Worm (Caenorhabditis elegans) whole organism, young adult: ENCODE data around the gene F47B8.2.

Source experiments
- B0261.1 ChIP-seq: sonication (generic microtip); optimal IDR thresholded peaks from 2 replicates; lab custom pipeline; 2016; ENCODE audit warnings: mild to moderate bottlenecking, missing genetic modification characterization, moderate library complexity, missing compliant biosample characterization
- D2030.7 ChIP-seq: fragments of 200-800 bp; sonication (Bioruptor generic); IDR thresholded peaks from 2 replicates; pipeline ENCODE4 v1.3.6; 2022; ENCODE audit warnings: missing genetic modification reagents, missing genetic modification characterization, missing compliant biosample characterization
- F10E7.11 ChIP-seq: sonication (generic microtip); optimal IDR thresholded peaks from 2 replicates; lab custom pipeline; 2017; ENCODE audit warnings: mild to moderate bottlenecking, missing genetic modification characterization, moderate library complexity, missing compliant biosample characterization
- F33H1.4 ChIP-seq: fragments of 200-800 bp; sonication (Bioruptor generic); IDR thresholded peaks from 2 replicates; pipeline ENCODE4 v1.3.6; 2022; ENCODE audit warnings: missing genetic modification reagents, missing genetic modification characterization, missing compliant biosample characterization
- F49E8.2 ChIP-seq: sonication (generic microtip); optimal IDR thresholded peaks from 3 replicates; lab custom pipeline; 2017; ENCODE audit warnings: missing genetic modification characterization, mild to moderate bottlenecking, missing compliant biosample characterization, antibody characterized with exemption, moderate library complexity; ENCODE audit not compliant: insufficient read depth
- Y53G8AR.9 ChIP-seq: fragments of 200-800 bp; sonication (Bioruptor generic); conservative IDR thresholded peaks from 2 replicates; pipeline ENCODE4 v1.3.6; 2022; ENCODE audit warnings: missing genetic modification reagents, missing genetic modification characterization, missing compliant biosample characterization
- ama-1 ChIP-seq, 3 experiments: fragments of 150-350 bp in 1 of 3; sonication (generic microtip) in 2 of 3; optimal IDR thresholded peaks; 2 replicates each; lab custom pipeline; 2014 to 2018; ENCODE audit warnings: missing biosample characterization in 2 of 3, missing genetic modification characterization in 2 of 3, missing genetic modification reagents in 2 of 3
- aptf-2 ChIP-seq: fragments of 200-800 bp; sonication (Bioruptor generic); conservative IDR thresholded peaks from 2 replicates; pipeline ENCODE4 v1.3.6; 2022; ENCODE audit warnings: missing genetic modification reagents, missing genetic modification characterization, missing compliant biosample characterization
- attf-6 ChIP-seq: fragments of 200-800 bp; sonication (Bioruptor generic); IDR thresholded peaks from 2 replicates; pipeline ENCODE4 v1.3.6; 2022; ENCODE audit warnings: missing genetic modification reagents, missing genetic modification characterization, missing compliant biosample characterization
- bed-2 ChIP-seq: fragments of 200-800 bp; sonication (Bioruptor generic); IDR thresholded peaks from 2 replicates; pipeline ENCODE4 v1.3.6; 2022; ENCODE audit warnings: missing genetic modification reagents, missing genetic modification characterization, missing compliant biosample characterization
- ceh-100 ChIP-seq: fragments of 200-800 bp; sonication (Bioruptor generic); IDR thresholded peaks from 2 replicates; pipeline ENCODE4 v1.3.6; 2022; ENCODE audit warnings: missing genetic modification reagents, missing genetic modification characterization, missing compliant biosample characterization
- die-1 ChIP-seq: sonication (generic microtip); optimal IDR thresholded peaks from 2 replicates; lab custom pipeline; 2016; ENCODE audit warnings: missing genotype, mild to moderate bottlenecking, missing genetic modification characterization, missing compliant biosample characterization
- gei-17 ChIP-seq: fragments of 200-800 bp; sonication (Bioruptor generic); optimal IDR thresholded peaks from 2 replicates; lab custom pipeline; 2018; ENCODE audit warnings: mild to moderate bottlenecking, missing genetic modification characterization, missing compliant biosample characterization
- him-1 ChIP-seq: sonication (generic microtip); optimal IDR thresholded peaks from 2 replicates; lab custom pipeline; 2016; ENCODE audit warnings: missing genotype, missing genetic modification reagents, missing genetic modification characterization, missing compliant biosample characterization
- hmg-1.2 ChIP-seq: fragments of 200-800 bp; sonication (Bioruptor generic); IDR thresholded peaks from 2 replicates; pipeline ENCODE4 v1.3.6; 2022; ENCODE audit warnings: missing genetic modification reagents, missing genetic modification characterization, missing compliant biosample characterization
- hrde-1 ChIP-seq: sonication (generic microtip); optimal IDR thresholded peaks from 2 replicates; lab custom pipeline; 2016; ENCODE audit warnings: missing genetic modification characterization, mild to moderate bottlenecking, missing compliant biosample characterization, moderate library complexity, missing genotype, missing genetic modification reagents, borderline replicate concordance
- hsf-1 ChIP-seq: fragments of 200-800 bp; sonication (Bioruptor generic); IDR thresholded peaks from 2 replicates; pipeline ENCODE4 v1.3.6; 2022; ENCODE audit warnings: missing genetic modification reagents, missing genetic modification characterization, missing compliant biosample characterization
- lin-26 ChIP-seq: fragments of 200-800 bp; sonication (Bioruptor generic); IDR thresholded peaks from 2 replicates; pipeline ENCODE4 v1.3.6; 2022; ENCODE audit warnings: missing genetic modification reagents, missing genetic modification characterization, missing compliant biosample characterization
- lsl-1 ChIP-seq: fragments of 200-800 bp; sonication (Bioruptor generic); optimal IDR thresholded peaks from 2 replicates; lab custom pipeline; 2018; ENCODE audit warnings: mild to moderate bottlenecking, missing genetic modification characterization, moderate library complexity, missing compliant biosample characterization
- madf-6 ChIP-seq: fragments of 200-800 bp; sonication (Bioruptor generic); IDR thresholded peaks from 2 replicates; pipeline ENCODE4 v1.3.6; 2022; ENCODE audit warnings: missing genetic modification reagents, missing genetic modification characterization, missing compliant biosample characterization
- madf-8 ChIP-seq: fragments of 200-800 bp; sonication (Bioruptor generic); conservative IDR thresholded peaks from 2 replicates; pipeline ENCODE4 v1.3.6; 2022; ENCODE audit warnings: missing genetic modification reagents, missing genetic modification characterization, missing compliant biosample characterization
- nhr-179 ChIP-seq: sonication (generic microtip); optimal IDR thresholded peaks from 2 replicates; lab custom pipeline; 2016; ENCODE audit warnings: mild to moderate bottlenecking, missing genetic modification characterization, missing compliant biosample characterization
- pbrm-1 ChIP-seq: fragments of 200-800 bp; sonication (Bioruptor generic); IDR thresholded peaks from 2 replicates; pipeline ENCODE4 v1.3.6; 2022; ENCODE audit warnings: missing genetic modification reagents, missing genetic modification characterization, missing compliant biosample characterization
- rcor-1 ChIP-seq: fragments of 200-800 bp; sonication (Bioruptor generic); IDR thresholded peaks from 2 replicates; pipeline ENCODE4 v1.3.6; 2022; ENCODE audit warnings: missing genetic modification reagents, missing genetic modification characterization, missing compliant biosample characterization
- sdz-38 ChIP-seq: sonication (generic microtip); optimal IDR thresholded peaks from 2 replicates; lab custom pipeline; 2016; ENCODE audit warnings: missing genotype, missing genetic modification characterization, missing compliant biosample characterization
- snpc-1.1 ChIP-seq: sonication (generic microtip); optimal IDR thresholded peaks from 2 replicates; lab custom pipeline; 2017; ENCODE audit warnings: missing genetic modification characterization, mild to moderate bottlenecking, missing compliant biosample characterization, antibody characterized with exemption, moderate library complexity, missing genotype, missing genetic modification reagents; ENCODE audit not compliant: insufficient read depth
- snpc-1.3 ChIP-seq: sonication (generic microtip); optimal IDR thresholded peaks from 2 replicates; lab custom pipeline; 2017; ENCODE audit warnings: missing genetic modification characterization, mild to moderate bottlenecking, missing compliant biosample characterization, antibody characterized with exemption, moderate library complexity, missing genotype, missing genetic modification reagents; ENCODE audit not compliant: insufficient read depth
- snpc-3.4 ChIP-seq: sonication (generic microtip); optimal IDR thresholded peaks from 2 replicates; lab custom pipeline; 2017; ENCODE audit warnings: missing genetic modification characterization, mild to moderate bottlenecking, missing compliant biosample characterization, antibody characterized with exemption, moderate library complexity, missing genotype, missing genetic modification reagents
- snpc-4 ChIP-seq, 5 experiments: fragments of 150-350 bp in 1 of 5; sonication (generic microtip) in 4 of 5; optimal IDR thresholded peaks; 2 replicates each; lab custom pipeline; 2014 to 2018; ENCODE audit warnings: missing genetic modification characterization in 5 of 5, missing biosample characterization in 3 of 5, antibody characterized with exemption in 2 of 5, mild to moderate bottlenecking in 2 of 5, missing compliant biosample characterization in 2 of 5, missing genotype in 2 of 5, moderate library complexity in 2 of 5, missing genetic modification reagents in 1 of 5
- sptf-2 ChIP-seq: fragments of 200-800 bp; sonication (Bioruptor generic); optimal IDR thresholded peaks from 2 replicates; lab custom pipeline; 2018; ENCODE audit warnings: mild to moderate bottlenecking, missing genetic modification characterization, missing compliant biosample characterization
- tbp1 ChIP-seq: fragments of 200-800 bp; sonication (Bioruptor generic); optimal IDR thresholded peaks from 2 replicates; lab custom pipeline; 2018; ENCODE audit warnings: mild to moderate bottlenecking, missing genetic modification characterization, missing compliant biosample characterization
- xnd-1 ChIP-seq: sonication (generic microtip); optimal IDR thresholded peaks from 2 replicates; lab custom pipeline; 2016; ENCODE audit warnings: missing genotype, missing genetic modification reagents, missing genetic modification characterization, missing compliant biosample characterization
- ztf-25 ChIP-seq: fragments of 200-800 bp; sonication (Bioruptor generic); IDR thresholded peaks from 2 replicates; pipeline ENCODE4 v1.3.6; 2022; ENCODE audit warnings: missing genetic modification reagents, missing genetic modification characterization, missing compliant biosample characterization
- ztf-28 ChIP-seq: fragments of 200-800 bp; sonication (Bioruptor generic); IDR thresholded peaks from 2 replicates; pipeline ENCODE4 v1.3.6; 2022; ENCODE audit warnings: missing genetic modification reagents, missing genetic modification characterization, missing compliant biosample characterization

F47B8.2 gene

ce11 chrV:14267326-14267942 is 49.0 kb downstream of the F47B8.2 start:
- TF ChIP-seq madf-6 (peak; percentile 72), B0261.1 (tag; lab: Kevin White, UChicago) (no peak), F10E7.11 (no peak), hrde-1 (tag; lab: Kevin White, UChicago) (peak; percentile 30), die-1 (tag; lab: Kevin White, UChicago) (peak; percentile 4), sdz-38 (tag; lab: Kevin White, UChicago) (no peak), hsf-1 (GFP tag; lab: Robert Waterston, UW) (peak; percentile 59; the same call in 1 of the 2 replicates), xnd-1 (peak; percentile 11), snpc-1.1 (peak; percentile 92), hmg-1.2 (GFP tag; lab: Robert Waterston, UW) (peak; percentile 59; the same call in 1 of the 2 replicates), nhr-179 (tag; lab: Kevin White, UChicago) (no peak), F33H1.4 (GFP tag; lab: Robert Waterston, UW) (peak; percentile 38; the same call in 1 of the 2 replicates), ama-1 (optimal IDR thresholded peaks at IDR 0.05; lab: Kevin White, UChicago) (no peak), ama-1 (GFP tag; optimal IDR thresholded peaks at IDR 0.05; lab: Kevin White, UChicago) (no peak), ztf-25 (GFP tag; lab: Robert Waterston, UW) (no peak), F49E8.2 (tag; lab: Kevin White, UChicago) (peak; percentile 23), ceh-100 (GFP tag; lab: Robert Waterston, UW) (peak; percentile 47; the same call in 1 of the 2 replicates), aptf-2 (0 out of 2 replicates have a peak, but pooled peaks have one; percentile 31), attf-6 (GFP tag; lab: Robert Waterston, UW) (peak; percentile 73), ztf-28 (GFP tag; lab: Robert Waterston, UW) (0 out of 2 replicates have a peak, but pooled peaks have one; percentile 5), sptf-2 (GFP tag; lab: Kevin White, UChicago) (peak; percentile 26), rcor-1 (GFP tag; lab: Robert Waterston, UW) (peak; percentile 76), snpc-1.3 (peak; percentile 59), snpc-4 (GFP tag; optimal IDR thresholded peaks at IDR 0.05; lab: Kevin White, UChicago) (peak; percentile 92), snpc-4 (tag; optimal IDR thresholded peaks at IDR 0.05; lab: Kevin White, UChicago) (peak; percentile 82 to 96 (median 93)), Y53G8AR.9 (GFP tag; lab: Robert Waterston, UW) (no peak), pbrm-1 (GFP tag; lab: Robert Waterston, UW) (peak; percentile 29; the same call in 1 of the 2 replicates), lsl-1 (GFP tag; lab: Kevin White, UChicago) (peak; percentile 48), D2030.7 (GFP tag; lab: Robert Waterston, UW) (peak; percentile 81), snpc-3.4 (peak; percentile 79), gei-17 (no peak), bed-2 (no peak), tbp1 (GFP tag; lab: Kevin White, UChicago) (peak; percentile 23), him-1 (tag; lab: Kevin White, UChicago) (peak; percentile 90), lin-26 (GFP tag; lab: Robert Waterston, UW) (0 out of 2 replicates have a peak, but pooled peaks have one; percentile 38), madf-8 (GFP tag; lab: Robert Waterston, UW) (0 out of 2 replicates have a peak, but pooled peaks have one; percentile 15)
